Fruit fly (Drosophila melanogaster): ENCODE data around the gene IntS12.
A peak's percentile ranks its signal among the peaks of the same experiment; 100 is the strongest.

IntS12 gene

DNA sequence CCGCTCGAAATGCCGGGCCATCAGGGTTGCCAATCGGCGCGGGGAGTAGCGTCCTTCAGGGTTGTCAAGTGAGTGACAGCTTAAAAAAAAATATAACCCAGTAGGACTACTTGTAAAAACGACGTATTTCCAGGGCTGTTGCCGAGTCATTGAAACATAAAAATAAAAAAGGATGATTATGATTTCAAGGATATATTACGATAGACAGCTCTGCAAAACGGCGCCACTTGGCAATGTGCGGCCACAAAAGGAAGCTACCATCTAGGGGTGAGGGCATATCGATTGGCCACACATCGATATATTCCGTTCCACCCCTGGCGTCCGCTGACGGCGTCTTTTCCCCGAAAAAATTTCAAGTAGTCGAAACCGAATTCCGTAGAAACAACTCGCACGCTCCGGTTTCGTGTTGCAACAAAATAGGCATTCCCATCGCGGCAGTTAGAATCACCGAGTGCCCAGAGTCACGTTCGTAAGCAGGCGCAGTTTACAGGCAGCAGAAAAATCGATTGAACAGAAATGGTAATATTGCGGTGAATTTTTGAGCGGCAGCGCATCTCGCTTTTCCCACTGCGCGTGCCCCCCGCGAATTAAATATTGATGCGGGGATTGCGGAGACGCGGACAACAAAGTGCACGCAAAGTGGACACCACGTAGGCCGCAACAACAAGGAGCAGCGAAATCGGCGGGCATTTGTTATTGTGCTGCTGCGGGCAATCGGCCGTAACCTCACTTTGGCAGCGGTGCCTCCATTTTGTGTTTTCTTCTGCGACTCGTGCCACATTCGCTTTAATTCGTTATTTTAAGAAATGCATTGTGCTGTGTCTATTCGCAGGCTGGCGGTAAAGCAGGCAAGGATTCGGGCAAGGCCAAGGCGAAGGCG is 3.6 kb downstream of the IntS12 start, which contains the start of the genes ball and His2Av:
Gene ball (minus strand): TSS at position 231 of the 880 bp plus-strand sequence.
Gene His2Av (plus strand): TSS at position 353 of the 880 bp plus-strand sequence.
- TF ChIP-seq Met (GFP tag; optimal IDR thresholded peaks at IDR 0.05), result peak; percentile 76
- peak; percentile 83 for TF ChIP-seq Eip75B (GFP tag; optimal IDR thresholded peaks at IDR 0.05)
- TF ChIP-seq Eip93F (GFP tag; optimal IDR thresholded peaks at IDR 0.05), result peak; percentile 51
- peak; percentile 70 for TF ChIP-seq topi (GFP tag; optimal IDR thresholded peaks at IDR 0.05)
- peak; percentile 32 to 37 for TF ChIP-seq salr (GFP tag; optimal IDR thresholded peaks at IDR 0.05)
- peak; percentile 80 for TF ChIP-seq acj6 (GFP tag; optimal IDR thresholded peaks at IDR 0.05)
- TF ChIP-seq Hr38 (GFP tag; optimal IDR thresholded peaks at IDR 0.05), result peak; percentile 61
- TF ChIP-seq dac (GFP tag; optimal IDR thresholded peaks at IDR 0.05), result peak; percentile 69
- TF ChIP-seq Lpt (GFP tag; optimal IDR thresholded peaks at IDR 0.05), result peak; percentile 33
- peak; percentile 74 for TF ChIP-seq CG15336 (GFP tag; IDR thresholded peaks at IDR 0.05)
- peak; percentile 32 for TF ChIP-seq dsx (GFP tag; optimal IDR thresholded peaks at IDR 0.05; ENCODE audit: poor library complexity, severe bottlenecking)
- TF ChIP-seq vri (GFP tag; optimal IDR thresholded peaks at IDR 0.05), result peak; percentile 69
- TF ChIP-seq spab (GFP tag; optimal IDR thresholded peaks at IDR 0.05), result peak; percentile 18
- no peak for TF ChIP-seq CG6276 (GFP tag; optimal IDR thresholded peaks at IDR 0.05)
- TF ChIP-seq esn (GFP tag; optimal IDR thresholded peaks at IDR 0.05), result peak; percentile 83
- peak; percentile 79 for TF ChIP-seq Smox (GFP tag; optimal IDR thresholded peaks at IDR 0.05)
- peak; percentile 72 for TF ChIP-seq CG8319 (GFP tag; optimal IDR thresholded peaks at IDR 0.05)
- peak; percentile 85 for TF ChIP-seq lz (GFP tag; optimal IDR thresholded peaks at IDR 0.05)
- peak; percentile 67 for TF ChIP-seq CG34406 (GFP tag; optimal IDR thresholded peaks at IDR 0.05)
- peak; percentile 88 for TF ChIP-seq svp (GFP tag)
- peak; percentile 87 for TF ChIP-seq pdm3 (GFP tag; optimal IDR thresholded peaks at IDR 0.05)
- TF ChIP-seq Blimp-1 (GFP tag; optimal IDR thresholded peaks at IDR 0.05), result no peak
- TF ChIP-seq CG3032 (tag; optimal IDR thresholded peaks at IDR 0.05), result peak; percentile 71
- TF ChIP-seq CG7368 (GFP tag; optimal IDR thresholded peaks at IDR 0.05), result peak; percentile 70
- TF ChIP-seq Ets96B (tag; optimal IDR thresholded peaks at IDR 0.05), result peak; percentile 53
- TF ChIP-seq Hr39 (GFP tag; optimal IDR thresholded peaks at IDR 0.05), result peak; percentile 90
- peak; percentile 83 for TF ChIP-seq cyc (GFP tag; optimal IDR thresholded peaks at IDR 0.05)
- TF ChIP-seq Hr4 (GFP tag; optimal IDR thresholded peaks at IDR 0.05), result peak; percentile 87
- peak; percentile 60 for TF ChIP-seq CG32006 (GFP tag; optimal IDR thresholded peaks at IDR 0.05)
- no peak for TF ChIP-seq ss (GFP tag; optimal IDR thresholded peaks at IDR 0.05)
- TF ChIP-seq CG31627 (GFP tag; optimal IDR thresholded peaks at IDR 0.05), result peak; percentile 90
- TF ChIP-seq fkh (GFP tag; optimal IDR thresholded peaks at IDR 0.05), result peak; percentile 6
- peak; percentile 76 for TF ChIP-seq Gug (GFP tag; IDR thresholded peaks at IDR 0.05)
- TF ChIP-seq Ets21C (GFP tag; optimal IDR thresholded peaks at IDR 0.05), result peak; percentile 81
- TF ChIP-seq Sox15 (GFP tag; optimal IDR thresholded peaks at IDR 0.05), result peak; percentile 75
- TF ChIP-seq CG10669 (GFP tag; optimal IDR thresholded peaks at IDR 0.05), result peak; percentile 53
- peak; percentile 81 for TF ChIP-seq OdsH (GFP tag; optimal IDR thresholded peaks at IDR 0.05)
- no peak for TF ChIP-seq CG4318 (GFP tag; optimal IDR thresholded peaks at IDR 0.05)
- peak; percentile 80 for TF ChIP-seq eg (GFP tag; IDR thresholded peaks at IDR 0.05)
- TF ChIP-seq CG9139 (GFP tag; optimal IDR thresholded peaks at IDR 0.05), result no peak
- TF ChIP-seq CG11762 (GFP tag; optimal IDR thresholded peaks at IDR 0.05; ENCODE audit: insufficient read depth), result peak; percentile 58
- no peak for TF ChIP-seq fd85E (GFP tag; optimal IDR thresholded peaks at IDR 0.05)
- peak; percentile 27; the same call in 1 of the 2 replicates for TF ChIP-seq CG11294 (GFP tag; IDR thresholded peaks at IDR 0.05)
- peak; percentile 87 for TF ChIP-seq CG1621 (tag; optimal IDR thresholded peaks at IDR 0.05)
- peak; percentile 66 for TF ChIP-seq CG8632 (GFP tag; optimal IDR thresholded peaks at IDR 0.05)
- peak; percentile 86 for TF ChIP-seq Sox14 (GFP tag; optimal IDR thresholded peaks at IDR 0.05)
- peak; percentile 83 for TF ChIP-seq net (GFP tag; optimal IDR thresholded peaks at IDR 0.05)
- peak; percentile 69 for TF ChIP-seq CG11902 (GFP tag; optimal IDR thresholded peaks at IDR 0.05)
- peak; percentile 52; the same call in 1 of the 3 replicates for TF ChIP-seq CG8119 (GFP tag; IDR thresholded peaks at IDR 0.05)
- no peak for TF ChIP-seq fd59A (GFP tag; optimal IDR thresholded peaks at IDR 0.05)

All from whole organism, prepupa.